Worm (Caenorhabditis elegans): Measurements from ENCODE around the gene Y73F8A.15.

DNA sequence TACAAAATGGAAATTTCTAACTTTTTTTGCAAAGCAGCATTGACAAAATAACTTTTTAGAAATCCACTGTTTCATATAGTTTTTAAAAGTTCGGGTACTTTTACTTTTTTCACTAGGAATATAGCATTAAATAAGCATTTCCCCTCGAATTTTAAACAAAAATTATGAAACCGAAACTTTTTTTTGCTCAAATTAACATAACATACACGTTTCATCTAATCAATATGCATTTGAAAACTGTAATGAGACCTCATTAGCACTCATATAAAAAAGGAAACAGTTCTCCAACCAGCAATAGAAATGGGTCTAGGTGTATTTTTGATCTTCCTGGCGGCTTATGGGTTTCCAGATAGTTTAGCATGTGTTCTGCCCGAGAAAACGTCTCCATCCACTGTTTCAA is 27.3 kb upstream of the Y73F8A.15 start, which contains the start of gene Y73F8A.10:
- TF ChIP-seq ztf-23 (GFP tag; IDR thresholded peaks at IDR 0.05): no peak
- no peak for TF ChIP-seq cog-1 (tag; optimal IDR thresholded peaks at IDR 0.05)
- TF ChIP-seq klf-2 (GFP tag; conservative IDR thresholded peaks at IDR 0.05): no peak
- TF ChIP-seq tab-1 (GFP tag; IDR thresholded peaks at IDR 0.05): no peak
- no peak for TF ChIP-seq flt-1 (GFP tag; IDR thresholded peaks at IDR 0.05)
- TF ChIP-seq ztf-29 (GFP tag; IDR thresholded peaks at IDR 0.05): no peak
- no peak for TF ChIP-seq ref-1 (GFP tag; conservative IDR thresholded peaks at IDR 0.05)
- TF ChIP-seq med-1 (GFP tag; optimal IDR thresholded peaks at IDR 0.05; ENCODE audit: insufficient read depth): no peak
